Fruit fly (Drosophila melanogaster): ENCODE data around the gene HHEX.

- TF ChIP-seq CG8478 (optimal IDR thresholded peaks at IDR 0.05) (no peak), CTCF (optimal IDR thresholded peaks at IDR 0.05) (no peak)
Observed at dm6 chr3R:21059486-21060356, 21.0 kb downstream of the HHEX start.

Measured in S2 (cell line).